Worm (Caenorhabditis elegans) whole organism, L2 larva: Measurements from ENCODE around the gene sel-12.

Experiments used
- C34F6.9 ChIP-seq: fragments of 150-350 bp; optimal IDR thresholded peaks from 2 replicates; lab custom pipeline; 2014; ENCODE audit warnings: missing biosample characterization, missing genetic modification characterization
- F13H6.1 ChIP-seq: sonication (generic microtip); optimal IDR thresholded peaks from 2 replicates; lab custom pipeline; 2016; ENCODE audit warnings: missing genetic modification characterization, missing compliant biosample characterization
- R02D3.7 ChIP-seq: fragments of 150-350 bp; optimal IDR thresholded peaks from 2 replicates; lab custom pipeline; 2014; ENCODE audit warnings: missing biosample characterization, missing genetic modification characterization
- Y55F3AM.14 ChIP-seq: fragments of 200-800 bp; sonication (Bioruptor generic); optimal IDR thresholded peaks from 2 replicates; lab custom pipeline; 2018; ENCODE audit warnings: mild to moderate bottlenecking, missing genetic modification characterization, missing compliant biosample characterization
- ZK546.5 ChIP-seq: sonication (generic microtip); optimal IDR thresholded peaks from 2 replicates; lab custom pipeline; 2017; ENCODE audit warnings: missing biosample characterization, missing genetic modification characterization
- alr-1 ChIP-seq: fragments of 150-350 bp; optimal IDR thresholded peaks from 2 replicates; lab custom pipeline; 2014; ENCODE audit warnings: missing biosample characterization, missing genetic modification characterization
- aly-2 ChIP-seq: fragments of 150-350 bp; optimal IDR thresholded peaks from 2 replicates; lab custom pipeline; 2014; ENCODE audit warnings: missing biosample characterization, missing genetic modification characterization
- ama-1 ChIP-seq: fragments of 150-350 bp; optimal IDR thresholded peaks from 2 replicates; lab custom pipeline; 2018; ENCODE audit warnings: inconsistent platforms
- blmp-1 ChIP-seq: sonication (generic microtip); optimal IDR thresholded peaks from 2 replicates; lab custom pipeline; 2017; ENCODE audit warnings: missing genetic modification characterization, mild to moderate bottlenecking, missing compliant biosample characterization, antibody characterized with exemption, moderate library complexity; ENCODE audit not compliant: insufficient read depth
- ceh-16 ChIP-seq: fragments of 150-350 bp; optimal IDR thresholded peaks from 2 replicates; lab custom pipeline; 2014; ENCODE audit warnings: missing biosample characterization, missing genetic modification characterization
- ceh-82 ChIP-seq: fragments of 150-350 bp; optimal IDR thresholded peaks from 2 replicates; lab custom pipeline; 2014; ENCODE audit warnings: missing biosample characterization, missing genetic modification characterization
- crh-2 ChIP-seq: sonication (generic microtip); optimal IDR thresholded peaks from 2 replicates; lab custom pipeline; 2017; ENCODE audit warnings: missing biosample characterization, missing genetic modification characterization
- dmd-4 ChIP-seq: sonication (generic microtip); optimal IDR thresholded peaks from 2 replicates; lab custom pipeline; 2017; ENCODE audit warnings: missing biosample characterization, missing genetic modification characterization
- egl-27 ChIP-seq: sonication (generic microtip); optimal IDR thresholded peaks from 3 replicates; lab custom pipeline; 2017; ENCODE audit warnings: missing biosample characterization, missing genetic modification reagents, missing genetic modification characterization
- elt-1 ChIP-seq: fragments of 150-350 bp; optimal IDR thresholded peaks from 2 replicates; lab custom pipeline; 2014; ENCODE audit warnings: missing biosample characterization, missing genetic modification characterization
- elt-3 ChIP-seq: sonication (generic microtip); optimal IDR thresholded peaks from 2 replicates; lab custom pipeline; 2017; ENCODE audit warnings: missing biosample characterization, missing genetic modification characterization
- fos-1 ChIP-seq: fragments of 150-350 bp; optimal IDR thresholded peaks from 2 replicates; lab custom pipeline; 2014; ENCODE audit warnings: missing biosample characterization, missing genetic modification characterization
- gmeb-1 ChIP-seq: fragments of 150-350 bp; optimal IDR thresholded peaks from 2 replicates; lab custom pipeline; 2014; ENCODE audit warnings: missing biosample characterization, missing genetic modification characterization
- lin-11 ChIP-seq: fragments of 150-350 bp; sonication (generic microtip); optimal IDR thresholded peaks from 2 replicates; lab custom pipeline; 2014; ENCODE audit warnings: missing biosample characterization, missing genetic modification characterization, inconsistent platforms, mixed read lengths
- lin-13 ChIP-seq: fragments of 150-350 bp; optimal IDR thresholded peaks from 2 replicates; lab custom pipeline; 2014; ENCODE audit warnings: missing biosample characterization, missing genetic modification reagents, missing genetic modification characterization
- lin-39 ChIP-seq: fragments of 150-350 bp; optimal IDR thresholded peaks from 2 replicates; lab custom pipeline; 2014; ENCODE audit warnings: missing biosample characterization, missing genetic modification reagents, missing genetic modification characterization
- lsy-2 ChIP-seq, 2 experiments: fragments of 150-350 bp in 1 of 2; sonication (generic microtip) in 1 of 2; optimal IDR thresholded peaks; 2 replicates each; lab custom pipeline; 2014 to 2017; ENCODE audit warnings: missing biosample characterization in 2 of 2, missing genetic modification characterization in 2 of 2
- mab-5 ChIP-seq: fragments of 150-350 bp; optimal IDR thresholded peaks from 2 replicates; lab custom pipeline; 2014; ENCODE audit warnings: missing biosample characterization, missing genetic modification characterization
- mbf-1 ChIP-seq: sonication (generic microtip); optimal IDR thresholded peaks from 2 replicates; lab custom pipeline; 2017; ENCODE audit warnings: missing biosample characterization, missing genetic modification characterization
- mdl-1 ChIP-seq, 2 experiments: fragments of 150-350 bp in 1 of 2; sonication (generic microtip) in 1 of 2; optimal IDR thresholded peaks; 2 replicates each; lab custom pipeline; 2017; ENCODE audit warnings: missing biosample characterization in 2 of 2, missing genetic modification characterization in 2 of 2
- nhr-10 ChIP-seq: sonication (generic microtip); optimal IDR thresholded peaks from 2 replicates; lab custom pipeline; 2017; ENCODE audit warnings: missing biosample characterization, missing genetic modification characterization
- nhr-11 ChIP-seq: fragments of 150-350 bp; optimal IDR thresholded peaks from 2 replicates; lab custom pipeline; 2014; ENCODE audit warnings: missing biosample characterization, missing genetic modification characterization
- nhr-12 ChIP-seq: fragments of 150-350 bp; optimal IDR thresholded peaks from 2 replicates; lab custom pipeline; 2014; ENCODE audit warnings: missing biosample characterization, missing genetic modification characterization
- nhr-129 ChIP-seq: fragments of 150-350 bp; optimal IDR thresholded peaks from 2 replicates; lab custom pipeline; 2014; ENCODE audit warnings: missing biosample characterization, missing genetic modification characterization
- nhr-21 ChIP-seq: fragments of 150-350 bp; optimal IDR thresholded peaks from 2 replicates; lab custom pipeline; 2014; ENCODE audit warnings: missing biosample characterization, missing genetic modification characterization
- nhr-23 ChIP-seq: fragments of 150-350 bp; optimal IDR thresholded peaks from 2 replicates; lab custom pipeline; 2014; ENCODE audit warnings: missing biosample characterization, missing genetic modification reagents, missing genetic modification characterization
- nhr-237 ChIP-seq: fragments of 150-350 bp; optimal IDR thresholded peaks from 2 replicates; lab custom pipeline; 2014; ENCODE audit warnings: missing biosample characterization, missing genetic modification characterization
- nhr-25 ChIP-seq: fragments of 150-350 bp; sonication (generic microtip); optimal IDR thresholded peaks from 3 replicates; lab custom pipeline; 2014; ENCODE audit warnings: missing biosample characterization, missing genetic modification characterization
- nhr-6 ChIP-seq: fragments of 150-350 bp; optimal IDR thresholded peaks from 2 replicates; lab custom pipeline; 2014; ENCODE audit warnings: missing biosample characterization, missing genetic modification characterization
- nhr-77 ChIP-seq: fragments of 150-350 bp; optimal IDR thresholded peaks from 2 replicates; lab custom pipeline; 2014; ENCODE audit warnings: missing biosample characterization, missing genetic modification characterization
- peb-1 ChIP-seq: fragments of 150-350 bp; optimal IDR thresholded peaks from 2 replicates; lab custom pipeline; 2014; ENCODE audit warnings: missing biosample characterization, missing genetic modification characterization
- sem-4 ChIP-seq: fragments of 150-350 bp; optimal IDR thresholded peaks from 2 replicates; lab custom pipeline; 2014; ENCODE audit warnings: missing biosample characterization, missing genetic modification reagents, missing genetic modification characterization
- skn-1 ChIP-seq: sonication (generic microtip); optimal IDR thresholded peaks from 2 replicates; lab custom pipeline; 2017; ENCODE audit warnings: missing biosample characterization, missing genetic modification characterization
- sma-3 ChIP-seq: sonication (generic microtip); optimal IDR thresholded peaks from 2 replicates; lab custom pipeline; 2016; ENCODE audit warnings: missing genetic modification reagents, missing genetic modification characterization, missing compliant biosample characterization
- sma-9 ChIP-seq, 2 experiments: fragments of 150-350 bp in 1 of 2; sonication (generic microtip) in 1 of 2; optimal IDR thresholded peaks; 2 replicates each; lab custom pipeline; 2014 to 2016; ENCODE audit warnings: missing genetic modification characterization in 2 of 2, mild to moderate bottlenecking in 1 of 2, missing biosample characterization in 1 of 2, missing compliant biosample characterization in 1 of 2, missing genetic modification reagents in 1 of 2, moderate library complexity in 1 of 2
- snpc-4 ChIP-seq: fragments of 150-350 bp; optimal IDR thresholded peaks from 2 replicates; lab custom pipeline; 2014; ENCODE audit warnings: missing biosample characterization, missing genetic modification characterization
- unc-39 ChIP-seq: fragments of 150-350 bp; optimal IDR thresholded peaks from 2 replicates; lab custom pipeline; 2014; ENCODE audit warnings: missing biosample characterization, missing genetic modification characterization
- unc-55 ChIP-seq: fragments of 150-350 bp; sonication (generic microtip); optimal IDR thresholded peaks from 3 replicates; lab custom pipeline; 2014; ENCODE audit warnings: missing biosample characterization, missing genetic modification reagents, missing genetic modification characterization
- unc-62 ChIP-seq: fragments of 150-350 bp; optimal IDR thresholded peaks from 2 replicates; lab custom pipeline; 2014; ENCODE audit warnings: missing biosample characterization, missing genetic modification reagents, missing genetic modification characterization
- zag-1 ChIP-seq: fragments of 150-350 bp; optimal IDR thresholded peaks from 2 replicates; lab custom pipeline; 2014; ENCODE audit warnings: missing biosample characterization, missing genetic modification characterization
- ztf-1 ChIP-seq: fragments of 200-800 bp; sonication (Bioruptor generic); conservative IDR thresholded peaks from 2 replicates; pipeline ENCODE4 v1.3.6; 2022; ENCODE audit warnings: missing genetic modification characterization, missing compliant biosample characterization
- ztf-11 ChIP-seq: sonication (generic microtip); optimal IDR thresholded peaks from 2 replicates; lab custom pipeline; 2017; ENCODE audit warnings: missing biosample characterization, missing genetic modification characterization
- ztf-4 ChIP-seq: fragments of 150-350 bp; optimal IDR thresholded peaks from 2 replicates; lab custom pipeline; 2014; ENCODE audit warnings: missing biosample characterization, missing genetic modification characterization

sel-12 gene

ce11 chrX:924495-925008, 8.9 kb downstream of the sel-12 start, which contains the start of the genes pifk-1 and tbc-11:
pifk-1 (minus strand) TSS chrX:924511.
tbc-11 (plus strand) TSS chrX:924958.
- TF ChIP-seq ZK546.5, result no peak
- peak; percentile 2 for TF ChIP-seq zag-1
- TF ChIP-seq unc-62, result no peak
- no peak for TF ChIP-seq ama-1 (lab: Kevin White, UChicago)
- TF ChIP-seq nhr-237 (tag; lab: Kevin White, UChicago), result no peak
- TF ChIP-seq crh-2 (tag; lab: Kevin White, UChicago), result peak; percentile 70
- TF ChIP-seq dmd-4 (tag; lab: Kevin White, UChicago), result no peak
- TF ChIP-seq ztf-1 (GFP tag; lab: Robert Waterston, UW), result no peak
- no peak for TF ChIP-seq mab-5 (tag; lab: Kevin White, UChicago)
- peak; percentile 55 for TF ChIP-seq C34F6.9
- TF ChIP-seq mdl-1 (tag; optimal IDR thresholded peaks at IDR 0.05; lab: Kevin White, UChicago), result no peak
- TF ChIP-seq F13H6.1 (tag; lab: Kevin White, UChicago), result peak; percentile 44
- TF ChIP-seq sma-9 (GFP tag; optimal IDR thresholded peaks at IDR 0.05; lab: Kevin White, UChicago), result peak; percentile 2
- TF ChIP-seq sma-9 (tag; optimal IDR thresholded peaks at IDR 0.05; lab: Kevin White, UChicago), result no peak
- TF ChIP-seq snpc-4 (tag; lab: Kevin White, UChicago), result no peak
- no peak for TF ChIP-seq Y55F3AM.14 (GFP tag; lab: Kevin White, UChicago)
- no peak for TF ChIP-seq nhr-23 (tag; lab: Kevin White, UChicago)
- TF ChIP-seq lin-39 (tag; lab: Kevin White, UChicago), result no peak
- TF ChIP-seq ztf-11 (tag; lab: Kevin White, UChicago), result no peak
- TF ChIP-seq fos-1 (tag; lab: Kevin White, UChicago), result peak; percentile 78
- TF ChIP-seq R02D3.7 (tag; lab: Kevin White, UChicago), result no peak
- peak; percentile 11 for TF ChIP-seq nhr-25 (tag; lab: Kevin White, UChicago)
- TF ChIP-seq ztf-4, result no peak
- TF ChIP-seq nhr-10 (tag; lab: Kevin White, UChicago), result no peak
- TF ChIP-seq nhr-77, result no peak
- TF ChIP-seq unc-55, result peak; percentile 78
- no peak for TF ChIP-seq mbf-1 (tag; lab: Kevin White, UChicago)
- no peak for TF ChIP-seq unc-39 (tag; lab: Kevin White, UChicago)
- TF ChIP-seq elt-1, result no peak
- TF ChIP-seq egl-27, result peak; percentile 30
- no peak for TF ChIP-seq ceh-16 (tag; lab: Kevin White, UChicago)
- TF ChIP-seq sma-3 (GFP tag; lab: Kevin White, UChicago), result no peak
- no peak for TF ChIP-seq gmeb-1 (tag; lab: Kevin White, UChicago)
- TF ChIP-seq peb-1 (tag; lab: Kevin White, UChicago), result no peak
- no peak for TF ChIP-seq lin-11 (tag; lab: Kevin White, UChicago)
- TF ChIP-seq nhr-12 (tag; lab: Kevin White, UChicago), result no peak
- no peak for TF ChIP-seq blmp-1
- TF ChIP-seq sem-4 (tag; lab: Kevin White, UChicago), result peak; percentile 15
- TF ChIP-seq aly-2 (tag; lab: Kevin White, UChicago), result no peak
- no peak for TF ChIP-seq alr-1 (tag; lab: Kevin White, UChicago)
- TF ChIP-seq nhr-6 (tag; lab: Kevin White, UChicago), result no peak
- peak; percentile 78 for TF ChIP-seq nhr-129
- no peak for TF ChIP-seq elt-3 (tag; lab: Kevin White, UChicago)
- no peak for TF ChIP-seq skn-1 (tag; lab: Kevin White, UChicago)
- no peak for TF ChIP-seq nhr-11 (tag; lab: Kevin White, UChicago)
- peak in 1 of 2 experiments; percentile 64 for TF ChIP-seq lsy-2 (tag; optimal IDR thresholded peaks at IDR 0.05; lab: Kevin White, UChicago)
- no peak for TF ChIP-seq lin-13
- no peak for TF ChIP-seq ceh-82 (tag; lab: Kevin White, UChicago)
- peak; percentile 21 for TF ChIP-seq nhr-21 (tag; lab: Kevin White, UChicago)
